Fruit fly (Drosophila melanogaster) whole organism, pupa: ENCODE data around the gene qless.

Experiments
- CG10348 ChIP-seq: fragments of 200-800 bp; sonication (Bioruptor generic); IDR thresholded peaks from 2 replicates; pipeline ENCODE4 v1.3.6; 2022; ENCODE audit warnings: missing biosample characterization, missing genetic modification characterization
- CG12605 ChIP-seq: fragments of 200-800 bp; sonication (Bioruptor generic); IDR thresholded peaks from 2 replicates; pipeline ENCODE4 v1.3.6; 2022; ENCODE audit warnings: missing biosample characterization, missing genetic modification characterization
- CG13204 ChIP-seq: fragments of 200-800 bp; sonication (Bioruptor generic); optimal IDR thresholded peaks from 2 replicates; lab custom pipeline; 2018; ENCODE audit warnings: missing biosample characterization, mild to moderate bottlenecking, missing genetic modification characterization, moderate library complexity
- CG14655 ChIP-seq: fragments of 200-800 bp; sonication (Bioruptor generic); optimal IDR thresholded peaks from 3 replicates; lab custom pipeline; 2017; ENCODE audit warnings: mild to moderate bottlenecking, missing biosample characterization, missing genetic modification reagents, missing genetic modification characterization
- CG15710 ChIP-seq: fragments of 200-800 bp; sonication (Bioruptor generic); optimal IDR thresholded peaks from 2 replicates; lab custom pipeline; 2018; ENCODE audit warnings: missing biosample characterization, mild to moderate bottlenecking, missing genetic modification characterization, moderate library complexity
- CG17806 ChIP-seq: fragments of 200-800 bp; sonication (Bioruptor generic); optimal IDR thresholded peaks from 2 replicates; lab custom pipeline; 2018; ENCODE audit warnings: missing biosample characterization, mild to moderate bottlenecking, missing genetic modification characterization, moderate library complexity
- CG32121 ChIP-seq: fragments of 200-800 bp; sonication (Bioruptor generic); IDR thresholded peaks from 2 replicates; pipeline ENCODE4 v1.3.6; 2022; ENCODE audit warnings: missing biosample characterization, missing genetic modification characterization
- CG34367 ChIP-seq: fragments of 200-800 bp; sonication (Bioruptor generic); optimal IDR thresholded peaks from 2 replicates; lab custom pipeline; 2018; ENCODE audit warnings: missing biosample characterization, mild to moderate bottlenecking, missing genetic modification characterization
- CG4496 ChIP-seq: fragments of 200-800 bp; sonication (Bioruptor generic); IDR thresholded peaks from 3 replicates; pipeline ENCODE4 v1.3.6; 2022; ENCODE audit warnings: missing biosample characterization, missing genetic modification characterization
- CG8159 ChIP-seq: fragments of 200-800 bp; sonication (Bioruptor generic); optimal IDR thresholded peaks from 3 replicates; lab custom pipeline; 2018; ENCODE audit warnings: missing biosample characterization, mild to moderate bottlenecking, missing genetic modification characterization, moderate library complexity
- CG8301 ChIP-seq: fragments of 200-800 bp; sonication (Bioruptor generic); optimal IDR thresholded peaks from 2 replicates; lab custom pipeline; 2018; ENCODE audit warnings: missing biosample characterization, mild to moderate bottlenecking, missing genetic modification characterization
- CG9948 ChIP-seq: fragments of 200-800 bp; sonication (Bioruptor generic); optimal IDR thresholded peaks from 2 replicates; lab custom pipeline; 2018; ENCODE audit warnings: missing biosample characterization, mild to moderate bottlenecking, missing genetic modification characterization, moderate library complexity
- D1 ChIP-seq: fragments of 200-800 bp; sonication (Bioruptor generic); optimal IDR thresholded peaks from 2 replicates; lab custom pipeline; 2018; ENCODE audit warnings: missing biosample characterization, mild to moderate bottlenecking, missing genetic modification characterization, moderate library complexity
- EcR ChIP-seq: fragments of 200-800 bp; sonication (Bioruptor generic); optimal IDR thresholded peaks from 3 replicates; lab custom pipeline; 2019; ENCODE audit warnings: missing biosample characterization, missing genetic modification characterization, mild to moderate bottlenecking, moderate library complexity, missing genetic modification reagents
- Ets98B ChIP-seq: fragments of 200-800 bp; sonication (Bioruptor generic); IDR thresholded peaks from 2 replicates; pipeline ENCODE4 v1.3.6; 2022; ENCODE audit warnings: missing biosample characterization, missing genetic modification characterization
- Pif1A ChIP-seq: fragments of 200-800 bp; sonication (Bioruptor generic); optimal IDR thresholded peaks from 3 replicates; lab custom pipeline; 2016; ENCODE audit warnings: missing biosample characterization, missing genetic modification characterization
- Pif1B ChIP-seq: fragments of 200-800 bp; sonication (Bioruptor generic); optimal IDR thresholded peaks from 3 replicates; lab custom pipeline; 2016; ENCODE audit warnings: missing biosample characterization, missing genetic modification characterization
- Snoo ChIP-seq: fragments of 200-800 bp; sonication (Bioruptor generic); optimal IDR thresholded peaks from 3 replicates; lab custom pipeline; 2017; ENCODE audit warnings: missing biosample characterization, mild to moderate bottlenecking, missing genetic modification characterization, inconsistent platforms
- fd96Ca ChIP-seq: fragments of 200-800 bp; sonication (Bioruptor generic); IDR thresholded peaks from 3 replicates; pipeline ENCODE4 v1.3.6; 2022; ENCODE audit warnings: missing biosample characterization, missing genetic modification characterization
- gl ChIP-seq: fragments of 200-800 bp; sonication (Bioruptor generic); optimal IDR thresholded peaks from 2 replicates; lab custom pipeline; 2018; ENCODE audit warnings: missing biosample characterization, mild to moderate bottlenecking, missing genetic modification characterization
- rn ChIP-seq: fragments of 200-800 bp; sonication (Bioruptor generic); IDR thresholded peaks from 2 replicates; pipeline ENCODE4 v1.3.6; 2022; ENCODE audit warnings: missing biosample characterization, missing genetic modification characterization

The qless gene

DNA sequence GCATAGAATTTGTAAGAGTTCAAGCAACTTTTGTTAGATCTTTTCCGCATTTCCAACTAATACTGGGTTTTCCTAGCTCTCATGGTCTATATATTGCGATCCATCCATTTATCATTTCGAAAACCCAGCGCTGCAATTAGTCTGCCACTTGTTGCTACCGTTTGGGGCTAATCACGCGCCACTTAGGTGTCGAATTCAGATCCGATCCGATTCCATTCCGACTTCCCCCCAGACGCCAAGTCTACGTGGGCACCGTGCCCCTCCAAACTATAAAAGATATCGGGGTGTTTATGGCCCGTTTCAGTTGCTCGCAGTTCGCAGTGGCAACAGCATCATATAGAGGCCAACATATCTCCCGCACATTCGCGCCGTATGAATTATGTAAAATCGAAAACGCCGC is 4.9 kb upstream of the qless start, which contains the start of gene CAH6:
TSS of gene CAH6 (plus strand) at position 301 of the 400 bp plus-strand sequence.
- TF ChIP-seq CG10348 (GFP tag; lab: Robert Waterston, UW) (no peak), gl (tag; lab: Kevin White, UChicago) (no peak), CG17806 (no peak), CG4496 (GFP tag; lab: Robert Waterston, UW) (no peak), CG32121 (GFP tag; lab: Robert Waterston, UW) (no peak), Ets98B (GFP tag; lab: Robert Waterston, UW) (no peak), D1 (tag; lab: Kevin White, UChicago) (no peak), CG15710 (tag; lab: Kevin White, UChicago) (no peak), fd96Ca (GFP tag; lab: Robert Waterston, UW) (no peak), CG14655 (GFP tag; lab: Kevin White, UChicago) (no peak), Snoo (no peak), CG34367 (tag; lab: Kevin White, UChicago) (no peak)

DNA sequence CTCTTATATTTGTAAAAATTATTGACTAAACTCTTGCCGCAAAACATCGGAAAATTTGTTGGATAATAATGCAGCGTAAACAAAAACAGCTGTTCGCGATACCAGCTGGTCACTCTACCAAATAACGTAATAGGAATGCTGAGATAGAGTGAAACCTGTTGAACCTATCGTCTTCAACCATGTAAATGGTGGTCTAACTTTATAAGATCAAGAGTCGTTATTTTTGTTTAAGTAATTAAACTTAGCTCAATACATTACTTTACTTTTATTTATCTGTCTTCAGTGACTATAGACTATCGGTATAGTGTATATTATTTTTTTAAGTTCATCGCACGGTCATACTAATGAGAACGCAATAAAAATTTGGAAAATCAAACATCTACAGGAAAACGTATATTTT is 2.4 kb upstream of the qless start, which contains the start of the genes CG1750 and spn-F:
TSS of gene CG1750 (minus strand) at position 93 of the 400 bp plus-strand sequence.
TSS of gene spn-F (plus strand) at position 320 of the 400 bp plus-strand sequence.
- TF ChIP-seq D1 (tag; lab: Kevin White, UChicago) (no peak), Ets98B (GFP tag; lab: Robert Waterston, UW) (no peak), gl (tag; lab: Kevin White, UChicago) (no peak), CG8159 (no peak), CG13204 (no peak), CG10348 (GFP tag; lab: Robert Waterston, UW) (no peak), CG4496 (GFP tag; lab: Robert Waterston, UW) (no peak), Pif1A (GFP tag; lab: Kevin White, UChicago) (no peak), rn (GFP tag; lab: Robert Waterston, UW) (no peak), CG14655 (GFP tag; lab: Kevin White, UChicago) (no peak)

DNA sequence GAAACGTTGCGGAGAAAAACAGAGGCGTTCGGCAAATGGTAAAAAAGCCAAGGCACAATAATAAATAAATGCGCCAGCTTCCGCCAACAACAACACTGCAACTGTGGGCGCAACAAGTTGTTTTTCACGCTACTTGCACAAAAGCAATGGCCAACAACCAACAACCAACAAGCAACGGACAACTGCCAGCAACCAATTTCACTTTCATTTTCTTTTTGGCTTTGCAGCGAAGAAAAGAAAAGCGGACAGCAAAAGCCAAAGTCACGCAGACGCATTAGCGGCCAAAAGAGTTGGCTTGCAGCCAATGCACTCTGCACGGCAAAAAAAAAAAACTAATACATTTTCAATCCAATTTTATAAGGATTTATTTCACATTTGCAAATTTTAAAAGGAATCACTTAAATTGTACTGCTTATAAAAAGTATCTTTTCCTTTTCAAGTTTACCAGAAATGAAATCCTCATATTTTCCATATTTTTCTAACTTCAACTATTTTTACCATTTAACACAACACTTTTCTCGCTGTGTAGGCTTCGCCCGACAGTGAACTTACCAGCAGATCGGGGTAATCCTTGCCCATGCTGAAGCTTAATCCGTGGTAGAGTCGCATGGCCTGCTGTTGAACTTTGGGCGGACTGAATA is 1.2 kb downstream of the qless start:
- TF ChIP-seq CG15710 (tag; lab: Kevin White, UChicago): no peak
- TF ChIP-seq Pif1B (GFP tag; lab: Kevin White, UChicago): peak; percentile 23
- no peak for TF ChIP-seq CG9948 (tag; lab: Kevin White, UChicago)
- TF ChIP-seq CG14655 (GFP tag; lab: Kevin White, UChicago): no peak
- no peak for TF ChIP-seq D1 (tag; lab: Kevin White, UChicago)
- peak; percentile 58 for TF ChIP-seq CG8301
- no peak for TF ChIP-seq CG8159
- peak; percentile 55 for TF ChIP-seq Pif1A (GFP tag; lab: Kevin White, UChicago)
- TF ChIP-seq Ets98B (GFP tag; lab: Robert Waterston, UW): peak; percentile 81
- no peak for TF ChIP-seq gl (tag; lab: Kevin White, UChicago)
- 0 out of 3 replicates have a peak, but pooled peaks have one; percentile 52 for TF ChIP-seq fd96Ca (GFP tag; lab: Robert Waterston, UW)
- no peak for TF ChIP-seq CG13204
- peak; percentile 82 for TF ChIP-seq CG32121 (GFP tag; lab: Robert Waterston, UW)
- TF ChIP-seq CG17806: no peak
- TF ChIP-seq CG12605 (GFP tag; lab: Robert Waterston, UW): peak; percentile 60
- TF ChIP-seq CG10348 (GFP tag; lab: Robert Waterston, UW): no peak
- no peak for TF ChIP-seq rn (GFP tag; lab: Robert Waterston, UW)
- no peak for TF ChIP-seq EcR (GFP tag; lab: Kevin White, UChicago)
- peak; percentile 74; the same call in 2 of the 3 replicates for TF ChIP-seq CG4496 (GFP tag; lab: Robert Waterston, UW)
- peak; percentile 4 for TF ChIP-seq CG34367 (tag; lab: Kevin White, UChicago)
- TF ChIP-seq Snoo: no peak

DNA sequence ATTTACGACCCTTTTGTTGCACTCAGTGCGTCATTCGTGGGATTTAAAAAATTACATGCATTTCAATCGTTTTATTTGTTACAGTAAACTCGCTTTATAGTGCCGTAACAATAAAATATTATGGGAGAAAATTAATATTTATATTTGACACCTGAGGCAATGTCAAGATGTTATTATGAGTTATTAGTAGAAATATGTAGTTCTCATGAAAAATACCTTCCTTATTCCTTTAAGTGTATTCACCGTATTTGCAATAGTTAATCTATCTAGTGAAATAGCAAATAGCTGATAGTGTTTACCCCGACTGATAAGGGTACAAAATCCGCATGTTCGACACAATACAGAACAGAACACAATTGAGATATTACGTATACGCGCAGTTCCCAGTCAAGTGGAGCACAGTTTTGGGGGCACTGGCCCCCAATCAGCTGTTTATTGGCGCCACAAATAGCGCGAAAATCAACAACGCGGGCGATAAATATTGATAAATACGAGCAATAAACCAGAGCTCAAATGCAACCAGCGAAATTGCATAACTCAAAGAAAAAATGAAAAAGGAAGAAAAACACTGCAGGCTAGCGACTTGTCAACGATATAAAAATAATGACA is 1.9 kb downstream of the qless start:
- TF ChIP-seq CG10348 (GFP tag; lab: Robert Waterston, UW): no peak
- no peak for TF ChIP-seq Ets98B (GFP tag; lab: Robert Waterston, UW)
- no peak for TF ChIP-seq CG14655 (GFP tag; lab: Kevin White, UChicago)
- peak; percentile 32 for TF ChIP-seq EcR (GFP tag; lab: Kevin White, UChicago)
- TF ChIP-seq CG32121 (GFP tag; lab: Robert Waterston, UW): peak; percentile 21; the same call in 1 of the 2 replicates
- TF ChIP-seq Pif1B (GFP tag; lab: Kevin White, UChicago): no peak
- no peak for TF ChIP-seq D1 (tag; lab: Kevin White, UChicago)
- TF ChIP-seq CG8159: no peak
- no peak for TF ChIP-seq CG17806
- TF ChIP-seq rn (GFP tag; lab: Robert Waterston, UW): no peak
- no peak for TF ChIP-seq CG13204
- TF ChIP-seq CG4496 (GFP tag; lab: Robert Waterston, UW): no peak
- TF ChIP-seq CG34367 (tag; lab: Kevin White, UChicago): peak; percentile 3
- no peak for TF ChIP-seq fd96Ca (GFP tag; lab: Robert Waterston, UW)
- no peak for TF ChIP-seq CG9948 (tag; lab: Kevin White, UChicago)
- no peak for TF ChIP-seq CG15710 (tag; lab: Kevin White, UChicago)
- TF ChIP-seq CG12605 (GFP tag; lab: Robert Waterston, UW): no peak
- no peak for TF ChIP-seq CG8301
- peak; percentile 0 for TF ChIP-seq Pif1A (GFP tag; lab: Kevin White, UChicago)

DNA sequence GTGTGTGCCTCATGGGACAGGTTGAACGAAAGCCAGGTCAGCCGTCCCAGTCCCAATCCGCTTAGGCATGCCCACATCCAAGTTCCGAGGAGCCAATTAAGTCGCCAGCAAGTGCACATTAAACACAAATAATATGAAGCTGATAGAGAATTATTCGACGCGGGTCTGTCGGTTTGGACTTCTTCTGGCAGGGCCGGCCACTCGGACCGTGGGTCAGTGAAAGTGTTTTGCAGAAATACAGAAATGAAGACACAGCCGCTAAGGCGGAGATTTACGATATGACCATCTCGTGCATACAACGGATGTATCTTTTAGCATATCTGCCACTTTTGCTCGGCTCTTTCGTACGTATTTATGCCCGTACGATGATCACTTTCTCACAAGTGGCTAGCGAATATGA is 4.2 kb downstream of the qless start:
- no peak for TF ChIP-seq CG8159
- TF ChIP-seq CG13204: no peak
- no peak for TF ChIP-seq CG9948 (tag; lab: Kevin White, UChicago)
- no peak for TF ChIP-seq gl (tag; lab: Kevin White, UChicago)
- no peak for TF ChIP-seq fd96Ca (GFP tag; lab: Robert Waterston, UW)
- no peak for TF ChIP-seq Ets98B (GFP tag; lab: Robert Waterston, UW)
- no peak for TF ChIP-seq Pif1A (GFP tag; lab: Kevin White, UChicago)
- no peak for TF ChIP-seq rn (GFP tag; lab: Robert Waterston, UW)
- no peak for TF ChIP-seq CG14655 (GFP tag; lab: Kevin White, UChicago)
- TF ChIP-seq CG8301: no peak
